Worm (Caenorhabditis elegans) whole organism, L4 larva: ENCODE data around the gene mpc-1.

Experiments
- F37D6.2 ChIP-seq: sonication (generic microtip); optimal IDR thresholded peaks from 2 replicates; lab custom pipeline; 2016; ENCODE audit warnings: mild to moderate bottlenecking, missing genetic modification characterization, missing compliant biosample characterization
- F44E2.7 ChIP-seq: fragments of 200-800 bp; sonication (Bioruptor generic); IDR thresholded peaks from 2 replicates; pipeline ENCODE4 v2.1.2; 2022; ENCODE audit warnings: missing genetic modification characterization, missing compliant biosample characterization
- F49E8.2 ChIP-seq: sonication (generic microtip); optimal IDR thresholded peaks from 2 replicates; lab custom pipeline; 2016; ENCODE audit warnings: missing compliant biosample characterization, mild to moderate bottlenecking, missing genetic modification characterization, borderline replicate concordance
- R02D3.7 ChIP-seq: fragments of 150-350 bp; sonication (generic microtip); optimal IDR thresholded peaks from 3 replicates; lab custom pipeline; 2014; ENCODE audit warnings: missing biosample characterization, missing genetic modification characterization
- T20F7.1 ChIP-seq: fragments of 200-800 bp; sonication (Bioruptor generic); optimal IDR thresholded peaks from 2 replicates; lab custom pipeline; 2018; ENCODE audit warnings: mild to moderate bottlenecking, missing genetic modification characterization, missing compliant biosample characterization
- Y75B8A.6 ChIP-seq: fragments of 200-800 bp; sonication (Bioruptor generic); IDR thresholded peaks from 2 replicates; pipeline ENCODE4 v1.3.6; 2022; ENCODE audit warnings: missing genetic modification reagents, missing genetic modification characterization, missing compliant biosample characterization
- aly-2 ChIP-seq: sonication (generic microtip); optimal IDR thresholded peaks from 2 replicates; lab custom pipeline; 2018; ENCODE audit warnings: missing biosample characterization, missing genetic modification characterization
- attf-4 ChIP-seq: sonication (generic microtip); optimal IDR thresholded peaks from 3 replicates; lab custom pipeline; 2017; ENCODE audit warnings: missing biosample characterization, missing genetic modification characterization
- ceh-32 ChIP-seq: sonication (generic microtip); optimal IDR thresholded peaks from 2 replicates; lab custom pipeline; 2016; ENCODE audit warnings: mild to moderate bottlenecking, missing genetic modification characterization, missing compliant biosample characterization; ENCODE audit not compliant: poor library complexity
- ces-1 ChIP-seq: fragments of 150-350 bp; sonication (generic microtip); optimal IDR thresholded peaks from 4 replicates; lab custom pipeline; 2014; ENCODE audit warnings: missing biosample characterization, missing genetic modification reagents, missing genetic modification characterization
- cey-2 ChIP-seq: sonication (generic microtip); optimal IDR thresholded peaks from 3 replicates; lab custom pipeline; 2017; ENCODE audit warnings: missing genetic modification characterization, mild to moderate bottlenecking, missing compliant biosample characterization, antibody characterized with exemption, borderline replicate concordance; ENCODE audit not compliant: insufficient read depth
- daf-12 ChIP-seq: fragments of 150-350 bp; optimal IDR thresholded peaks from 2 replicates; lab custom pipeline; 2014; ENCODE audit warnings: missing biosample characterization, missing genetic modification reagents, missing genetic modification characterization
- daf-19 ChIP-seq: fragments of 200-800 bp; sonication (Bioruptor generic); conservative IDR thresholded peaks from 2 replicates; pipeline ENCODE4 v1.3.6; 2022; ENCODE audit warnings: missing genetic modification characterization, missing compliant biosample characterization
- dmd-6 ChIP-seq: fragments of 200-800 bp; sonication (Bioruptor generic); IDR thresholded peaks from 2 replicates; pipeline ENCODE4 v1.3.6; 2022; ENCODE audit warnings: missing genetic modification reagents, missing genetic modification characterization, missing compliant biosample characterization
- fos-1 ChIP-seq: fragments of 150-350 bp; optimal IDR thresholded peaks from 2 replicates; lab custom pipeline; 2014; ENCODE audit warnings: missing biosample characterization, missing genetic modification characterization
- hlh-11 ChIP-seq: fragments of 200-800 bp; sonication (Bioruptor generic); optimal IDR thresholded peaks from 2 replicates; lab custom pipeline; 2018; ENCODE audit warnings: mild to moderate bottlenecking, missing genetic modification characterization, missing compliant biosample characterization
- hlh-30 ChIP-seq: sonication (generic microtip); optimal IDR thresholded peaks from 2 replicates; lab custom pipeline; 2017; ENCODE audit warnings: antibody characterized with exemption, mild to moderate bottlenecking, missing genetic modification characterization, missing compliant biosample characterization; ENCODE audit not compliant: insufficient read depth
- hmg-1.1 ChIP-seq: fragments of 200-800 bp; sonication (Bioruptor generic); IDR thresholded peaks from 2 replicates; pipeline ENCODE4 v1.3.6; 2022; ENCODE audit warnings: missing genetic modification reagents, missing genetic modification characterization, missing compliant biosample characterization
- jun-1 ChIP-seq: fragments of 150-350 bp; optimal IDR thresholded peaks from 2 replicates; lab custom pipeline; 2014; ENCODE audit warnings: missing biosample characterization, missing genetic modification reagents, missing genetic modification characterization
- lim-7 ChIP-seq: fragments of 200-800 bp; sonication (Bioruptor generic); IDR thresholded peaks from 2 replicates; pipeline ENCODE4 v1.3.6; 2022; ENCODE audit warnings: missing genetic modification characterization, missing compliant biosample characterization
- lin-15B ChIP-seq: fragments of 150-350 bp; sonication (generic microtip); optimal IDR thresholded peaks from 3 replicates; lab custom pipeline; 2014; ENCODE audit warnings: missing biosample characterization, missing genetic modification characterization
- lin-29 ChIP-seq: fragments of 200-800 bp; sonication (Bioruptor generic); IDR thresholded peaks from 2 replicates; pipeline ENCODE4 v1.3.6; 2022; ENCODE audit warnings: missing genetic modification reagents, missing genetic modification characterization, missing compliant biosample characterization
- lin-38 ChIP-seq: fragments of 200-800 bp; sonication (Bioruptor generic); IDR thresholded peaks from 2 replicates; pipeline ENCODE4 v1.3.6; 2022; ENCODE audit warnings: missing genetic modification reagents, missing genetic modification characterization, missing compliant biosample characterization
- lsy-2 ChIP-seq, 2 experiments: fragments of 150-350 bp in 1 of 2; sonication (generic microtip) in 1 of 2; optimal IDR thresholded peaks; 2 replicates each; lab custom pipeline; 2014 to 2017; ENCODE audit warnings: missing biosample characterization in 2 of 2, missing genetic modification characterization in 2 of 2
- madf-5 ChIP-seq, 2 experiments: fragments of 200-800 bp; sonication (Bioruptor generic); IDR thresholded peaks; 2 replicates each; pipeline ENCODE4 v1.3.6; 2022; ENCODE audit warnings: missing compliant biosample characterization in 2 of 2, missing genetic modification characterization in 2 of 2
- mdl-1 ChIP-seq, 2 experiments: fragments of 150-350 bp in 1 of 2; sonication (generic microtip) in 1 of 2; optimal IDR thresholded peaks; 2 replicates each; lab custom pipeline; 2014 to 2017; ENCODE audit warnings: missing biosample characterization in 2 of 2, missing genetic modification characterization in 2 of 2
- mdt-29 ChIP-seq: fragments of 200-800 bp; sonication (Bioruptor generic); IDR thresholded peaks from 2 replicates; pipeline ENCODE4 v1.3.6; 2022; ENCODE audit warnings: missing genetic modification reagents, missing genetic modification characterization, missing compliant biosample characterization
- mep-1 ChIP-seq: fragments of 150-350 bp; sonication (generic microtip); optimal IDR thresholded peaks from 3 replicates; lab custom pipeline; 2014; ENCODE audit warnings: missing biosample characterization, missing genetic modification characterization
- mes-2 ChIP-seq: sonication (generic microtip); optimal IDR thresholded peaks from 2 replicates; lab custom pipeline; 2016; ENCODE audit warnings: missing genotype, mild to moderate bottlenecking, missing genetic modification characterization, missing compliant biosample characterization; ENCODE audit not compliant: poor library complexity, severe bottlenecking
- nhr-10 ChIP-seq: fragments of 150-350 bp; optimal IDR thresholded peaks from 2 replicates; lab custom pipeline; 2014; ENCODE audit warnings: missing biosample characterization, missing genetic modification characterization
- nhr-102 ChIP-seq: sonication (generic microtip); optimal IDR thresholded peaks from 2 replicates; lab custom pipeline; 2016; ENCODE audit warnings: mild to moderate bottlenecking, missing genetic modification characterization, moderate library complexity, missing compliant biosample characterization
- nhr-11 ChIP-seq: fragments of 150-350 bp; optimal IDR thresholded peaks from 2 replicates; lab custom pipeline; 2014; ENCODE audit warnings: missing biosample characterization, missing genetic modification characterization
- nhr-237 ChIP-seq: sonication (generic microtip); optimal IDR thresholded peaks from 2 replicates; lab custom pipeline; 2017; ENCODE audit warnings: missing biosample characterization, missing genetic modification characterization
- nhr-28 ChIP-seq: fragments of 150-350 bp; optimal IDR thresholded peaks from 2 replicates; lab custom pipeline; 2014; ENCODE audit warnings: missing biosample characterization, missing genetic modification characterization
- nhr-41 ChIP-seq: fragments of 200-800 bp; sonication (Bioruptor generic); IDR thresholded peaks from 2 replicates; pipeline ENCODE4 v1.3.6; 2022; ENCODE audit warnings: missing genetic modification reagents, missing genetic modification characterization, missing compliant biosample characterization
- nhr-42 ChIP-seq: fragments of 200-800 bp; sonication (Bioruptor generic); IDR thresholded peaks from 2 replicates; pipeline ENCODE4 v1.3.6; 2022; ENCODE audit warnings: missing genetic modification characterization, missing compliant biosample characterization
- nhr-6 ChIP-seq: fragments of 150-350 bp; optimal IDR thresholded peaks from 2 replicates; lab custom pipeline; 2014; ENCODE audit warnings: missing biosample characterization, missing genetic modification characterization
- nhr-76 ChIP-seq: fragments of 150-350 bp; optimal IDR thresholded peaks from 2 replicates; lab custom pipeline; 2014; ENCODE audit warnings: missing biosample characterization, missing genetic modification characterization
- rbr-2 ChIP-seq: sonication (generic microtip); optimal IDR thresholded peaks from 2 replicates; lab custom pipeline; 2016; ENCODE audit warnings: missing genotype, missing genetic modification characterization, missing compliant biosample characterization
- sdz-12 ChIP-seq: fragments of 200-800 bp; sonication (Bioruptor generic); optimal IDR thresholded peaks from 2 replicates; lab custom pipeline; 2018; ENCODE audit warnings: mild to moderate bottlenecking, missing genetic modification characterization, missing compliant biosample characterization
- skn-1 ChIP-seq: fragments of 150-350 bp; optimal IDR thresholded peaks from 2 replicates; lab custom pipeline; 2014; ENCODE audit warnings: missing biosample characterization, missing genetic modification characterization
- spr-1 ChIP-seq: sonication (generic microtip); optimal IDR thresholded peaks from 2 replicates; lab custom pipeline; 2016; ENCODE audit warnings: mild to moderate bottlenecking, missing genetic modification characterization, missing compliant biosample characterization
- tag-97 ChIP-seq: fragments of 200-800 bp; sonication (Bioruptor generic); IDR thresholded peaks from 2 replicates; pipeline ENCODE4 v1.3.6; 2022; ENCODE audit warnings: missing genetic modification characterization, missing compliant biosample characterization
- tra-1 ChIP-seq: fragments of 200-800 bp; sonication (Bioruptor generic); IDR thresholded peaks from 2 replicates; pipeline ENCODE4 v1.3.6; 2022; ENCODE audit warnings: missing genetic modification reagents, missing genetic modification characterization, missing compliant biosample characterization
- unc-62 ChIP-seq, 3 experiments: fragments of 150-350 bp in 1 of 3; sonication (generic microtip); optimal IDR thresholded peaks in 2 of 3; peaks in 1 of 3; 1 replicate in 1 of 3; 2 replicates in 2 of 3; lab custom pipeline; 2014 to 2017; ENCODE audit warnings: missing biosample characterization in 3 of 3, missing genetic modification characterization in 3 of 3, missing genetic modification reagents in 3 of 3, missing genotype in 1 of 3
- zag-1 ChIP-seq: fragments of 150-350 bp; optimal IDR thresholded peaks from 2 replicates; lab custom pipeline; 2014; ENCODE audit warnings: missing biosample characterization, missing genetic modification characterization
- zfp-3 ChIP-seq: fragments of 200-800 bp; sonication (Bioruptor generic); conservative IDR thresholded peaks from 2 replicates; pipeline ENCODE4 v1.3.6; 2022; ENCODE audit warnings: missing genetic modification reagents, missing genetic modification characterization, missing compliant biosample characterization
- zip-11 ChIP-seq: fragments of 200-800 bp; sonication (Bioruptor generic); IDR thresholded peaks from 2 replicates; pipeline ENCODE4 v1.3.6; 2022; ENCODE audit warnings: missing genetic modification characterization, missing compliant biosample characterization

Gene mpc-1

DNA sequence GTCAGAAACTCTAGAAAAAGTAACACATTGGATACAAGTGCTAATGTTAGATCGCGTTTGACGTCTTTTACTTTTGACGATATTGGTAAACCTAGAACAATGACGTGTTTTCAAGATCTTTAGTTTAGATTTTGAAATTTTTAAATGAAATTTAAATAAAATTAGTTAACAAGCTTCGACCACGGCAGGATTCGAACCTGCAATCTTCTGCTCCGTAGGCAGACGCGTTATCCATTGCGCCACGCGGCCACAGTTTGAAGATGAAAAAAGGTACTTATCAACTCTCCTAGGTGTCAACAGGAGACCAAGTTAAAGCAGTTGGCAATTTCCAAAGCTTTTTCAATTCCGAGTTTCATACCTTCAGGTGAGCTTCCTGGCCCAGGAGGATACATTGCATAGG, 36.1 kb downstream of the mpc-1 start (continued):
- no peak for TF ChIP-seq nhr-41 (GFP tag; lab: Robert Waterston, UW)
- no peak for TF ChIP-seq nhr-76 (tag; lab: Kevin White, UChicago)
- TF ChIP-seq zag-1 (tag; lab: Kevin White, UChicago) = no peak
- no peak for TF ChIP-seq daf-12 (tag; lab: Kevin White, UChicago)
- peak; percentile 26 for TF ChIP-seq nhr-102 (tag; lab: Kevin White, UChicago)
- no peak for TF ChIP-seq hmg-1.1
- no peak for TF ChIP-seq aly-2
- TF ChIP-seq jun-1 = no peak
- no peak for TF ChIP-seq ceh-32 (tag; lab: Kevin White, UChicago)
- peak; percentile 10 for TF ChIP-seq mes-2 (tag; lab: Kevin White, UChicago)
- no peak for TF ChIP-seq nhr-6 (tag; lab: Kevin White, UChicago)

DNA sequence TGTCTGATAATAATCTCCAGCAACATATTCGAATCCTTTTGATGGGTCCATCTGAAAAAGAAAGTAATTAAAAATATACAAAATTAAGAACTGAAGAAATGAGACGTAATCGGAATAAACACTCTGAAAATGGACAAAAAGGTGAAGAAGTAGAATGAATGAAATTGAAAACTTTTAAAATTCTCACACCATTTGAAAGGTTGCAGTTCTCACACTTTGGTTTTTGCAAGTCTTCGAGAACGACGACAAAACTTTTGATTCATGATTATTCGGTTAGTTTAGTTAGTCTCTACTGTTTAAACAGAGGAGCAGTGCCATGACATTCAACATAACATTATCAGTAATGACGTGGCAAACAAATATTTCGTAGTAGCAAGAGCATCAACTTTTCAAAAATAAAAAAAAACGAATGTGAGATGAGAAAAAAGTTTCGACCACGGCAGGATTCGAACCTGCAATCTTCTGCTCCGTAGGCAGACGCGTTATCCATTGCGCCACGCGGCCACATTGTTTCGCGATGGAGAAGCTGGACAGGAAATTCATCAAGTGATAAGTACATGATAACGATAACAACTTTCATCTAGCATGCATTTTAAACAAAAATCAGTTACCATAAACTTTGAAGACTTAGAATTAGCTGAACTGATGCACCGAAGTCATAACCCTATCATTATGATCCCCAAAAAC, 36.8 kb downstream of the mpc-1 start, which contains the start of gene ceh-43:
Gene ceh-43 (minus strand): TSS at position 51 of the 687 bp plus-strand sequence.
- TF ChIP-seq zip-11 (GFP tag; lab: Robert Waterston, UW) = no peak
- TF ChIP-seq T20F7.1 (GFP tag; lab: Kevin White, UChicago) = no peak
- no peak for TF ChIP-seq nhr-10 (tag; lab: Kevin White, UChicago)
- no peak for TF ChIP-seq ces-1 (GFP tag; lab: Kevin White, UChicago)
- TF ChIP-seq nhr-102 (tag; lab: Kevin White, UChicago) = no peak
- TF ChIP-seq cey-2 = no peak
- no peak for TF ChIP-seq mep-1 (tag; lab: Kevin White, UChicago)
- no peak; the same call in 1 of the 2 replicates for TF ChIP-seq daf-19 (GFP tag; lab: Robert Waterston, UW)
- 0 out of 2 replicates have a peak, but pooled peaks have one; percentile 45 for TF ChIP-seq F44E2.7 (GFP tag; lab: Robert Waterston, UW)
- TF ChIP-seq nhr-11 = no peak
- TF ChIP-seq tag-97 (GFP tag; lab: Robert Waterston, UW) = no peak
- TF ChIP-seq lim-7 = peak; percentile 69
- TF ChIP-seq mdt-29 = no peak
- no peak for TF ChIP-seq nhr-237 (tag; lab: Kevin White, UChicago)
- no peak for TF ChIP-seq lin-15B (tag; lab: Kevin White, UChicago)
- TF ChIP-seq fos-1 = no peak
- no peak for TF ChIP-seq F49E8.2 (tag; lab: Kevin White, UChicago)
- peak; percentile 44; the same call in 1 of the 2 replicates for TF ChIP-seq dmd-6 (GFP tag; lab: Robert Waterston, UW)
- TF ChIP-seq hlh-30 (tag; lab: Kevin White, UChicago) = no peak
- no peak for TF ChIP-seq sdz-12 (GFP tag; lab: Kevin White, UChicago)
- TF ChIP-seq lin-38 = peak; percentile 64
- TF ChIP-seq nhr-42 (GFP tag; lab: Robert Waterston, UW) = 0 out of 2 replicates have a peak, but pooled peaks have one; percentile 28
- TF ChIP-seq F37D6.2 (tag; lab: Kevin White, UChicago) = no peak
- no peak for TF ChIP-seq nhr-28 (tag; lab: Kevin White, UChicago)
- TF ChIP-seq R02D3.7 (tag; lab: Kevin White, UChicago) = no peak
- no peak for TF ChIP-seq jun-1
- no peak for TF ChIP-seq skn-1 (tag; lab: Kevin White, UChicago)
- no peak for TF ChIP-seq hlh-11 (tag; lab: Kevin White, UChicago)
- TF ChIP-seq mdl-1 (tag; optimal IDR thresholded peaks at IDR 0.05; lab: Kevin White, UChicago) = no peak
- peak; percentile 72; the same call in 1 of the 2 replicates for TF ChIP-seq Y75B8A.6 (GFP tag; lab: Robert Waterston, UW)
- 0 out of 2 replicates have a peak, but pooled peaks have one; percentile 16 for TF ChIP-seq zfp-3 (GFP tag; lab: Robert Waterston, UW)
- TF ChIP-seq tra-1 (GFP tag; lab: Robert Waterston, UW) = no peak
- TF ChIP-seq attf-4 (tag; lab: Kevin White, UChicago) = no peak
- TF ChIP-seq spr-1 (tag; lab: Kevin White, UChicago) = no peak
- no peak for TF ChIP-seq lsy-2 (tag; optimal IDR thresholded peaks at IDR 0.05; lab: Kevin White, UChicago)
- TF ChIP-seq unc-62 (GFP tag; optimal IDR thresholded peaks at IDR 0.05 in 1 of 2; lab: Kevin White, UChicago) = no peak
- no peak for TF ChIP-seq unc-62 (tag; optimal IDR thresholded peaks at IDR 0.05; lab: Kevin White, UChicago)
- no peak for TF ChIP-seq lin-29
- TF ChIP-seq rbr-2 (tag; lab: Kevin White, UChicago) = no peak
- TF ChIP-seq madf-5 (GFP tag; IDR thresholded peaks at IDR 0.05; lab: Robert Waterston, UW) = 0 out of 4 replicates have a peak, but pooled peaks of 1 of the 2 experiments have one; percentile 38
